Worm (Caenorhabditis elegans) whole organism, L1 larva: Measurements from ENCODE around the gene cyp-34A10.

Source experiments
- C04F5.9 ChIP-seq: sonication (generic microtip); optimal IDR thresholded peaks from 2 replicates; lab custom pipeline; 2016; ENCODE audit warnings: missing genetic modification characterization, missing compliant biosample characterization
- C16A3.4 ChIP-seq: fragments of 150-350 bp; optimal IDR thresholded peaks from 2 replicates; lab custom pipeline; 2014; ENCODE audit warnings: missing biosample characterization, missing genetic modification characterization
- C34B4.2 ChIP-seq: sonication (generic microtip); optimal IDR thresholded peaks from 2 replicates; lab custom pipeline; 2017; ENCODE audit warnings: mild to moderate bottlenecking, missing genetic modification characterization, missing compliant biosample characterization
- Y116A8C.19 ChIP-seq: sonication (generic microtip); optimal IDR thresholded peaks from 2 replicates; lab custom pipeline; 2016; ENCODE audit warnings: missing compliant biosample characterization, missing genetic modification characterization, borderline replicate concordance
- aly-2 ChIP-seq: fragments of 150-350 bp; optimal IDR thresholded peaks from 2 replicates; lab custom pipeline; 2014; ENCODE audit warnings: missing biosample characterization, missing genetic modification characterization
- ama-1 ChIP-seq: fragments of 150-350 bp; optimal IDR thresholded peaks from 2 replicates; lab custom pipeline; 2014
- blmp-1 ChIP-seq: fragments of 150-350 bp; optimal IDR thresholded peaks from 2 replicates; lab custom pipeline; 2014; ENCODE audit warnings: missing biosample characterization, missing genetic modification characterization
- ceh-63 ChIP-seq: fragments of 200-800 bp; sonication (Bioruptor generic); optimal IDR thresholded peaks from 2 replicates; lab custom pipeline; 2018; ENCODE audit warnings: mild to moderate bottlenecking, missing genetic modification characterization, missing compliant biosample characterization
- ceh-8 ChIP-seq: fragments of 200-800 bp; sonication (Bioruptor generic); optimal IDR thresholded peaks from 2 replicates; lab custom pipeline; 2018; ENCODE audit warnings: mild to moderate bottlenecking, missing genetic modification characterization, moderate library complexity, missing compliant biosample characterization
- ceh-88 ChIP-seq: fragments of 200-800 bp; sonication (Bioruptor generic); IDR thresholded peaks from 2 replicates; pipeline ENCODE4 v1.3.6; 2022; ENCODE audit warnings: missing genetic modification characterization, missing compliant biosample characterization
- ceh-90 ChIP-seq: sonication (generic microtip); optimal IDR thresholded peaks from 2 replicates; lab custom pipeline; 2016; ENCODE audit warnings: missing genetic modification characterization, missing compliant biosample characterization
- egl-27 ChIP-seq, 2 experiments: fragments of 150-350 bp in 1 of 2; sonication (generic microtip); optimal IDR thresholded peaks; 3 replicates each; lab custom pipeline; 2017 to 2018; ENCODE audit warnings: missing biosample characterization in 2 of 2, missing genetic modification characterization in 2 of 2, missing genetic modification reagents in 2 of 2
- elt-3 ChIP-seq, 6 experiments: fragments of 150-350 bp in 1 of 6; sonication (generic microtip); optimal IDR thresholded peaks; 2 replicates each; lab custom pipeline; 2017 to 2018; ENCODE audit warnings: missing biosample characterization in 6 of 6, missing genetic modification characterization in 6 of 6, inconsistent platforms in 1 of 6
- ets-5 ChIP-seq: fragments of 200-800 bp; sonication (Bioruptor generic); IDR thresholded peaks from 2 replicates; pipeline ENCODE4 v1.3.6; 2022; ENCODE audit warnings: missing genetic modification characterization, missing compliant biosample characterization
- fkh-8 ChIP-seq: sonication (generic microtip); optimal IDR thresholded peaks from 2 replicates; lab custom pipeline; 2016; ENCODE audit warnings: mild to moderate bottlenecking, missing genetic modification characterization, missing compliant biosample characterization
- grh-1 ChIP-seq: fragments of 200-800 bp; sonication (Bioruptor generic); IDR thresholded peaks from 2 replicates; pipeline ENCODE4 v1.3.6; 2022; ENCODE audit warnings: missing genetic modification reagents, missing genetic modification characterization, missing compliant biosample characterization
- hlh-17 ChIP-seq: fragments of 200-800 bp; sonication (Bioruptor generic); optimal IDR thresholded peaks from 2 replicates; lab custom pipeline; 2018; ENCODE audit warnings: missing genetic modification characterization, mild to moderate bottlenecking, missing compliant biosample characterization, moderate library complexity, borderline replicate concordance
- hlh-4 ChIP-seq: sonication (generic microtip); optimal IDR thresholded peaks from 2 replicates; lab custom pipeline; 2016; ENCODE audit warnings: mild to moderate bottlenecking, missing genetic modification characterization, missing compliant biosample characterization
- isw-1 ChIP-seq: fragments of 200-800 bp; sonication (Bioruptor generic); IDR thresholded peaks from 2 replicates; pipeline ENCODE4 v1.3.6; 2022; ENCODE audit warnings: missing genetic modification characterization, missing compliant biosample characterization
- lin-14 ChIP-seq: fragments of 200-800 bp; sonication (Bioruptor generic); optimal IDR thresholded peaks from 2 replicates; lab custom pipeline; 2018; ENCODE audit warnings: mild to moderate bottlenecking, missing genetic modification characterization, moderate library complexity, missing compliant biosample characterization
- lin-15B ChIP-seq: fragments of 150-350 bp; sonication (generic microtip); optimal IDR thresholded peaks from 3 replicates; lab custom pipeline; 2014; ENCODE audit warnings: missing biosample characterization, missing genetic modification characterization
- lin-35 ChIP-seq, 2 experiments: fragments of 150-350 bp; optimal IDR thresholded peaks; 2 replicates each; lab custom pipeline; 2014; ENCODE audit warnings: missing biosample characterization in 2 of 2, missing genetic modification characterization in 2 of 2, missing genetic modification reagents in 2 of 2
- lin-39 ChIP-seq: fragments of 150-350 bp; optimal IDR thresholded peaks from 2 replicates; lab custom pipeline; 2014; ENCODE audit warnings: missing biosample characterization, missing genetic modification reagents, missing genetic modification characterization
- lir-3 ChIP-seq: sonication (generic microtip); optimal IDR thresholded peaks from 2 replicates; lab custom pipeline; 2016; ENCODE audit warnings: mild to moderate bottlenecking, missing genetic modification characterization, moderate library complexity, missing compliant biosample characterization; ENCODE audit not compliant: poor library complexity
- mdl-1 ChIP-seq, 2 experiments: fragments of 150-350 bp; optimal IDR thresholded peaks; 2 replicates each; lab custom pipeline; 2014 to 2017; ENCODE audit warnings: missing biosample characterization in 2 of 2, missing genetic modification characterization in 2 of 2, inconsistent platforms in 1 of 2
- mef-2 ChIP-seq: fragments of 150-350 bp; optimal IDR thresholded peaks from 2 replicates; lab custom pipeline; 2014; ENCODE audit warnings: missing biosample characterization, missing genetic modification characterization
- nhr-12 ChIP-seq: sonication (generic microtip); optimal IDR thresholded peaks from 2 replicates; lab custom pipeline; 2017; ENCODE audit warnings: missing biosample characterization, missing genetic modification characterization
- nhr-20 ChIP-seq: sonication (generic microtip); optimal IDR thresholded peaks from 2 replicates; lab custom pipeline; 2016; ENCODE audit warnings: mild to moderate bottlenecking, missing genetic modification characterization, missing compliant biosample characterization
- nhr-71 ChIP-seq: sonication (generic microtip); optimal IDR thresholded peaks from 2 replicates; lab custom pipeline; 2016; ENCODE audit warnings: mild to moderate bottlenecking, missing genetic modification characterization, moderate library complexity, missing compliant biosample characterization
- nhr-85 ChIP-seq: sonication (generic microtip); peaks from one replicate; lab custom pipeline; 2016; ENCODE audit warnings: missing genetic modification characterization, inconsistent platforms, missing compliant biosample characterization
- pag-3 ChIP-seq: sonication (generic microtip); optimal IDR thresholded peaks from 2 replicates; lab custom pipeline; 2017; ENCODE audit warnings: missing genetic modification characterization, mild to moderate bottlenecking, missing compliant biosample characterization, antibody characterized with exemption, borderline replicate concordance; ENCODE audit not compliant: insufficient read depth
- pax-3 ChIP-seq: fragments of 200-800 bp; sonication (Bioruptor generic); optimal IDR thresholded peaks from 2 replicates; lab custom pipeline; 2018; ENCODE audit warnings: mild to moderate bottlenecking, missing genetic modification characterization, moderate library complexity, missing compliant biosample characterization
- pqm-1 ChIP-seq: sonication (generic microtip); optimal IDR thresholded peaks from 3 replicates; lab custom pipeline; 2017; ENCODE audit warnings: missing biosample characterization, missing genetic modification characterization
- snpc-4 ChIP-seq: fragments of 150-350 bp; optimal IDR thresholded peaks from 2 replicates; lab custom pipeline; 2014; ENCODE audit warnings: missing biosample characterization, missing genetic modification characterization
- snu-23 ChIP-seq: sonication (generic microtip); optimal IDR thresholded peaks from 2 replicates; lab custom pipeline; 2016; ENCODE audit warnings: missing genetic modification characterization, missing compliant biosample characterization
- sup-37 ChIP-seq: fragments of 200-800 bp; sonication (Bioruptor generic); optimal IDR thresholded peaks from 2 replicates; lab custom pipeline; 2018; ENCODE audit warnings: mild to moderate bottlenecking, missing genetic modification characterization, missing compliant biosample characterization
- swsn-7 ChIP-seq: sonication (generic microtip); optimal IDR thresholded peaks from 2 replicates; lab custom pipeline; 2016; ENCODE audit warnings: missing genetic modification characterization, missing compliant biosample characterization
- tbx-2 ChIP-seq: sonication (generic microtip); optimal IDR thresholded peaks from 2 replicates; lab custom pipeline; 2016; ENCODE audit warnings: missing genetic modification characterization, missing compliant biosample characterization
- unc-130 ChIP-seq: fragments of 150-350 bp; optimal IDR thresholded peaks from 2 replicates; lab custom pipeline; 2017; ENCODE audit warnings: missing biosample characterization, missing genetic modification characterization, inconsistent platforms
- vab-15 ChIP-seq: sonication (generic microtip); optimal IDR thresholded peaks from 2 replicates; lab custom pipeline; 2017; ENCODE audit warnings: missing genotype, mild to moderate bottlenecking, missing genetic modification characterization, missing compliant biosample characterization
- zag-1 ChIP-seq: fragments of 150-350 bp; optimal IDR thresholded peaks from 2 replicates; lab custom pipeline; 2014; ENCODE audit warnings: missing biosample characterization, missing genetic modification characterization
- ztf-4 ChIP-seq: fragments of 150-350 bp; optimal IDR thresholded peaks from 2 replicates; lab custom pipeline; 2014; ENCODE audit warnings: missing biosample characterization, missing genetic modification characterization

The cyp-34A10 gene

ce11 chrV:3985104-3985503, 12.3 kb upstream of the cyp-34A10 start (continued):
- TF ChIP-seq pax-3 (no peak), ceh-90 (tag; lab: Kevin White, UChicago) (no peak), tbx-2 (no peak), ceh-63 (GFP tag; lab: Kevin White, UChicago) (no peak), snpc-4 (no peak), C34B4.2 (tag; lab: Kevin White, UChicago) (no peak), blmp-1 (tag; lab: Kevin White, UChicago) (peak; percentile 77), ama-1 (no peak)

ce11 chrV:3984178-3984577, 11.4 kb upstream of the cyp-34A10 start, which contains the start of gene nlp-29:
nlp-29 (plus strand) TSS chrV:3984425.
- no peak for TF ChIP-seq ceh-88
- TF ChIP-seq mdl-1 (tag; optimal IDR thresholded peaks at IDR 0.05; lab: Kevin White, UChicago), result peak in 1 of 2 experiments; percentile 9
- TF ChIP-seq swsn-7 (tag; lab: Kevin White, UChicago), result no peak
- peak in 1 of 2 experiments; percentile 15 for TF ChIP-seq lin-35 (GFP tag; optimal IDR thresholded peaks at IDR 0.05; lab: Kevin White, UChicago)
- no peak for TF ChIP-seq lin-15B (tag; lab: Kevin White, UChicago)
- TF ChIP-seq grh-1, result 0 out of 2 replicates have a peak, but pooled peaks have one; percentile 24
- TF ChIP-seq C16A3.4 (tag; lab: Kevin White, UChicago), result no peak
- TF ChIP-seq lin-14 (GFP tag; lab: Kevin White, UChicago), result peak; percentile 46
- peak; percentile 71 for TF ChIP-seq nhr-20 (tag; lab: Kevin White, UChicago)
- TF ChIP-seq lin-39 (tag; lab: Kevin White, UChicago), result no peak
- no peak for TF ChIP-seq hlh-17 (GFP tag; lab: Kevin White, UChicago)
- peak; percentile 87 for TF ChIP-seq blmp-1 (tag; lab: Kevin White, UChicago)
- peak in 1 of 6 experiments; percentile 56 for TF ChIP-seq elt-3 (tag; optimal IDR thresholded peaks at IDR 0.05; lab: Kevin White, UChicago)
- TF ChIP-seq hlh-4 (tag; lab: Kevin White, UChicago), result no peak
- TF ChIP-seq ets-5 (GFP tag; lab: Robert Waterston, UW), result no peak
- no peak for TF ChIP-seq zag-1 (tag; lab: Kevin White, UChicago)
- TF ChIP-seq pqm-1 (tag; lab: Kevin White, UChicago), result no peak
- no peak for TF ChIP-seq mef-2 (tag; lab: Kevin White, UChicago)
- no peak for TF ChIP-seq unc-130
- TF ChIP-seq snu-23 (GFP tag; lab: Kevin White, UChicago), result peak; percentile 50
- TF ChIP-seq fkh-8 (tag; lab: Kevin White, UChicago), result no peak
- TF ChIP-seq snpc-4, result no peak
- no peak for TF ChIP-seq ztf-4 (tag; lab: Kevin White, UChicago)
- no peak for TF ChIP-seq Y116A8C.19 (tag; lab: Kevin White, UChicago)
- TF ChIP-seq lir-3 (tag; lab: Kevin White, UChicago), result no peak
- peak; percentile 86 for TF ChIP-seq nhr-85 (tag; lab: Kevin White, UChicago)
- no peak for TF ChIP-seq pax-3
- TF ChIP-seq vab-15 (tag; lab: Kevin White, UChicago), result no peak
- no peak for TF ChIP-seq sup-37 (GFP tag; lab: Kevin White, UChicago)
- TF ChIP-seq ceh-8 (GFP tag; lab: Kevin White, UChicago), result no peak
- no peak for TF ChIP-seq pag-3 (tag; lab: Kevin White, UChicago)
- no peak for TF ChIP-seq nhr-12
- TF ChIP-seq ama-1, result no peak
- no peak for TF ChIP-seq isw-1 (GFP tag; lab: Robert Waterston, UW)
- peak; percentile 58 for TF ChIP-seq nhr-71 (tag; lab: Kevin White, UChicago)
- no peak for TF ChIP-seq C04F5.9
- no peak for TF ChIP-seq aly-2
- TF ChIP-seq egl-27 (tag; optimal IDR thresholded peaks at IDR 0.05; lab: Kevin White, UChicago), result no peak
